Worm (Caenorhabditis elegans) whole organism, mixed stage, embryonic: Measurements from ENCODE around the gene F49H12.7.

Experiments
- hlh-1 ChIP-seq: fragments of 150-350 bp; optimal IDR thresholded peaks from 2 replicates; lab custom pipeline; 2014; ENCODE audit warnings: missing biosample characterization, missing genetic modification reagents, missing genetic modification characterization
- lsy-2 ChIP-seq: fragments of 150-350 bp; optimal IDR thresholded peaks from 2 replicates; lab custom pipeline; 2014; ENCODE audit warnings: missing biosample characterization, missing genetic modification characterization
- ztf-11 ChIP-seq: fragments of 150-350 bp; optimal IDR thresholded peaks from 2 replicates; lab custom pipeline; 2014; ENCODE audit warnings: missing biosample characterization, missing genetic modification characterization

- no peak for TF ChIP-seq ztf-11 (tag; lab: Kevin White, UChicago)
- TF ChIP-seq lsy-2: no peak
- no peak for TF ChIP-seq hlh-1
Observed at ce11 chrX:2093169-2093568, 28.3 kb downstream of the F49H12.7 start, which contains the start of gene col-164.
